Fruit fly (Drosophila melanogaster) S2 (cell line): ENCODE data around the gene Herp.

Source experiments
- CG8478 ChIP-seq: fragments of >200 bp; optimal IDR thresholded peaks from 2 replicates; lab custom pipeline; 2018
- CTCF ChIP-seq, 2 experiments: fragments of >200 bp; optimal IDR thresholded peaks; 2 replicates each; lab custom pipeline; 2018

dm6 chr2L:7781165-7781564 lies 18.7 kb downstream of the Herp start, which contains the start of gene CG7164:
- no peak for TF ChIP-seq CTCF (optimal IDR thresholded peaks at IDR 0.05; lab: Kevin White, UChicago)
- no peak for TF ChIP-seq CG8478 (lab: Kevin White, UChicago)
